Worm (Caenorhabditis elegans) whole organism, L2 larva: Measurements from ENCODE around the gene R07E5.11.

Experiments used
- R02D3.7 ChIP-seq: fragments of 150-350 bp; optimal IDR thresholded peaks from 2 replicates; lab custom pipeline; 2014; ENCODE audit warnings: missing biosample characterization, missing genetic modification characterization
- aly-2 ChIP-seq: fragments of 150-350 bp; optimal IDR thresholded peaks from 2 replicates; lab custom pipeline; 2014; ENCODE audit warnings: missing biosample characterization, missing genetic modification characterization
- ceh-16 ChIP-seq: fragments of 150-350 bp; optimal IDR thresholded peaks from 2 replicates; lab custom pipeline; 2014; ENCODE audit warnings: missing biosample characterization, missing genetic modification characterization
- dmd-4 ChIP-seq: sonication (generic microtip); optimal IDR thresholded peaks from 2 replicates; lab custom pipeline; 2017; ENCODE audit warnings: missing biosample characterization, missing genetic modification characterization
- elt-3 ChIP-seq: sonication (generic microtip); optimal IDR thresholded peaks from 2 replicates; lab custom pipeline; 2017; ENCODE audit warnings: missing biosample characterization, missing genetic modification characterization
- lin-11 ChIP-seq: fragments of 150-350 bp; sonication (generic microtip); optimal IDR thresholded peaks from 2 replicates; lab custom pipeline; 2014; ENCODE audit warnings: missing biosample characterization, missing genetic modification characterization, inconsistent platforms, mixed read lengths
- nhr-10 ChIP-seq: sonication (generic microtip); optimal IDR thresholded peaks from 2 replicates; lab custom pipeline; 2017; ENCODE audit warnings: missing biosample characterization, missing genetic modification characterization
- nhr-11 ChIP-seq: fragments of 150-350 bp; optimal IDR thresholded peaks from 2 replicates; lab custom pipeline; 2014; ENCODE audit warnings: missing biosample characterization, missing genetic modification characterization
- nhr-237 ChIP-seq: fragments of 150-350 bp; optimal IDR thresholded peaks from 2 replicates; lab custom pipeline; 2014; ENCODE audit warnings: missing biosample characterization, missing genetic modification characterization
- unc-39 ChIP-seq: fragments of 150-350 bp; optimal IDR thresholded peaks from 2 replicates; lab custom pipeline; 2014; ENCODE audit warnings: missing biosample characterization, missing genetic modification characterization
- unc-62 ChIP-seq: fragments of 150-350 bp; optimal IDR thresholded peaks from 2 replicates; lab custom pipeline; 2014; ENCODE audit warnings: missing biosample characterization, missing genetic modification reagents, missing genetic modification characterization
- ztf-11 ChIP-seq: sonication (generic microtip); optimal IDR thresholded peaks from 2 replicates; lab custom pipeline; 2017; ENCODE audit warnings: missing biosample characterization, missing genetic modification characterization
- ztf-4 ChIP-seq: fragments of 150-350 bp; optimal IDR thresholded peaks from 2 replicates; lab custom pipeline; 2014; ENCODE audit warnings: missing biosample characterization, missing genetic modification characterization

DNA sequence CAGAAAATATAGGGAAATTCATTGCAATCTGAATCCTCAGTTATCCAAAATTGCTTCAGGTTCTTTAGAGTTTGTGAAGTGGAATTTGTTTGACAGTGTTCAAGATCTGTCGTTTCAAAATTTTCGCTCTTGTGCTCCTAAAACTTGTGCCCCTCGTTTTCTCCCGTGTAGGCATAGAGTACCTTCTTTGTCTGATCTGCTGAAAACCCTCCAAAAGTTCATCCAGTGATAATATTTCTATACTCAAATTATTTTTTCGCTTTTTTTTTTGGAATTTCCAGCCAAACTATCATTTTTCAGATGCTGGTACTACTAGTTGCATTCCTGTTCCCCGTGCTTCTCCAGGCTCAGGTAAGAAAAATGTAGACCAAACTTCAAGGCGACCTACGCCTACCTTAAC is 20.5 kb downstream of the R07E5.11 start, which contains the start of gene R07E5.4:
- no peak for TF ChIP-seq unc-39 (tag; lab: Kevin White, UChicago)
- no peak for TF ChIP-seq R02D3.7 (tag; lab: Kevin White, UChicago)
- TF ChIP-seq nhr-237, result no peak
- no peak for TF ChIP-seq elt-3 (tag; lab: Kevin White, UChicago)
- no peak for TF ChIP-seq ztf-11 (tag; lab: Kevin White, UChicago)
- TF ChIP-seq lin-11 (tag; lab: Kevin White, UChicago), result no peak
- TF ChIP-seq ztf-4 (tag; lab: Kevin White, UChicago), result no peak
- no peak for TF ChIP-seq aly-2 (tag; lab: Kevin White, UChicago)
- TF ChIP-seq nhr-10 (tag; lab: Kevin White, UChicago), result no peak
- TF ChIP-seq ceh-16 (tag; lab: Kevin White, UChicago), result no peak
- TF ChIP-seq dmd-4 (tag; lab: Kevin White, UChicago), result no peak
- TF ChIP-seq nhr-11 (tag; lab: Kevin White, UChicago), result no peak
- TF ChIP-seq unc-62 (GFP tag; lab: Kevin White, UChicago), result no peak
